Fruit fly (Drosophila melanogaster) whole organism, embryonic: ENCODE data around the gene kek4.
A peak's percentile ranks its signal among the peaks of the same experiment; 100 is the strongest.

Experiments used
- Aef1 ChIP-seq: fragments of 200-800 bp; sonication (Bioruptor generic); IDR thresholded peaks from 3 replicates; pipeline ENCODE4 v1.3.6; 2022; ENCODE audit warnings: missing biosample characterization, missing genetic modification characterization
- CG10147 ChIP-seq: fragments of 200-800 bp; sonication (Bioruptor generic); optimal IDR thresholded peaks from 2 replicates; lab custom pipeline; 2019; ENCODE audit warnings: missing biosample characterization, mild to moderate bottlenecking, missing genetic modification characterization, moderate library complexity
- CG10209 ChIP-seq: fragments of 200-800 bp; sonication (Bioruptor generic); optimal IDR thresholded peaks from 3 replicates; lab custom pipeline; 2017; ENCODE audit warnings: missing biosample characterization, mild to moderate bottlenecking, missing genetic modification characterization, missing genetic modification reagents
- CG10979 ChIP-seq: fragments of 200-800 bp; sonication (Bioruptor generic); optimal IDR thresholded peaks from 2 replicates; lab custom pipeline; 2018; ENCODE audit warnings: missing biosample characterization, mild to moderate bottlenecking, missing genetic modification characterization, moderate library complexity
- CG11093 ChIP-seq: fragments of 200-800 bp; sonication (Bioruptor generic); IDR thresholded peaks from 3 replicates; pipeline ENCODE4 v1.3.6; 2022; ENCODE audit warnings: missing biosample characterization, missing genetic modification characterization
- CG11398 ChIP-seq: fragments of 200-800 bp; sonication (Bioruptor generic); optimal IDR thresholded peaks from 2 replicates; lab custom pipeline; 2016; ENCODE audit warnings: missing biosample characterization, missing genetic modification characterization
- CG11723 ChIP-seq: fragments of 200-800 bp; sonication (Bioruptor generic); optimal IDR thresholded peaks from 2 replicates; lab custom pipeline; 2017; ENCODE audit warnings: missing biosample characterization, mild to moderate bottlenecking, missing genetic modification characterization
- CG12155 ChIP-seq: fragments of 200-800 bp; sonication (Bioruptor generic); optimal IDR thresholded peaks from 3 replicates; lab custom pipeline; 2016; ENCODE audit warnings: missing biosample characterization, missing genetic modification characterization
- CG1792 ChIP-seq: fragments of 200-800 bp; sonication (Bioruptor generic); optimal IDR thresholded peaks from 2 replicates; lab custom pipeline; 2016; ENCODE audit warnings: missing biosample characterization, missing genetic modification characterization
- CG2199 ChIP-seq: fragments of 200-800 bp; sonication (Bioruptor generic); IDR thresholded peaks from 3 replicates; pipeline ENCODE4 v1.3.6; 2022; ENCODE audit warnings: missing biosample characterization, missing genetic modification characterization
- CG3726 ChIP-seq: fragments of 200-800 bp; sonication (Bioruptor generic); IDR thresholded peaks from 3 replicates; pipeline ENCODE4, ENCODE4 v1.3.6; 2022; ENCODE audit warnings: missing biosample characterization, missing genetic modification characterization
- CG4820 ChIP-seq: fragments of 200-800 bp; sonication (Bioruptor generic); optimal IDR thresholded peaks from 3 replicates; lab custom pipeline; 2016; ENCODE audit warnings: missing biosample characterization, missing genetic modification characterization
- CG6689 ChIP-seq: fragments of 200-800 bp; sonication (Bioruptor generic); IDR thresholded peaks from 2 replicates; pipeline ENCODE4 v1.3.6; 2022; ENCODE audit warnings: missing biosample characterization, missing genetic modification characterization
- CG6854 ChIP-seq: fragments of 200-800 bp; sonication (Bioruptor generic); optimal IDR thresholded peaks from 3 replicates; lab custom pipeline; 2017; ENCODE audit warnings: missing biosample characterization, mild to moderate bottlenecking, missing genetic modification characterization
- CG7786 ChIP-seq: fragments of 200-800 bp; sonication (Bioruptor generic); optimal IDR thresholded peaks from 2 replicates; lab custom pipeline; 2016; ENCODE audit warnings: missing biosample characterization, missing genetic modification characterization
- CG8089 ChIP-seq: fragments of 200-800 bp; sonication (Bioruptor generic); optimal IDR thresholded peaks from 3 replicates; lab custom pipeline; 2016; ENCODE audit warnings: missing biosample characterization, missing genetic modification characterization
- CG8388 ChIP-seq: fragments of 200-800 bp; sonication (Bioruptor generic); optimal IDR thresholded peaks from 2 replicates; lab custom pipeline; 2019; ENCODE audit warnings: missing biosample characterization, mild to moderate bottlenecking, missing genetic modification characterization, moderate library complexity
- Dip2 ChIP-seq: fragments of 200-800 bp; sonication (Bioruptor generic); IDR thresholded peaks from 2 replicates; pipeline ENCODE4 v1.3.6; 2022; ENCODE audit warnings: missing biosample characterization, missing genetic modification characterization
- Dll ChIP-seq: fragments of 200-800 bp; sonication (Bioruptor generic); IDR thresholded peaks from 4 replicates; pipeline ENCODE4 v1.3.6; 2022; ENCODE audit warnings: missing biosample characterization, missing genetic modification characterization; ENCODE audit not compliant: partially characterized antibody
- Dp ChIP-seq: fragments of 200-800 bp; sonication (Bioruptor generic); optimal IDR thresholded peaks from 2 replicates; lab custom pipeline; 2018; ENCODE audit warnings: missing biosample characterization, mild to moderate bottlenecking, missing genetic modification characterization, moderate library complexity
- ERR ChIP-seq: fragments of 200-800 bp; sonication (Bioruptor generic); optimal IDR thresholded peaks from 2 replicates; lab custom pipeline; 2016; ENCODE audit warnings: missing biosample characterization, missing genetic modification characterization
- Jarid2 ChIP-seq: fragments of 200-800 bp; sonication (Bioruptor generic); optimal IDR thresholded peaks from 3 replicates; lab custom pipeline; 2017; ENCODE audit warnings: mild to moderate bottlenecking, missing biosample characterization, missing genetic modification reagents, missing genetic modification characterization
- Med ChIP-seq: fragments of 200-800 bp; sonication (Bioruptor generic); peaks from one replicate; lab custom pipeline; 2016; ENCODE audit warnings: missing biosample characterization, missing genetic modification characterization, mild to moderate bottlenecking, inconsistent platforms, moderate library complexity
- Mrtf ChIP-seq: fragments of 200-800 bp; sonication (Bioruptor generic); IDR thresholded peaks from 3 replicates; pipeline ENCODE4 v1.3.6; 2022; ENCODE audit warnings: missing biosample characterization, missing genetic modification characterization
- NC2β ChIP-seq: fragments of 200-800 bp; sonication (Bioruptor generic); optimal IDR thresholded peaks from 2 replicates; lab custom pipeline; 2016; ENCODE audit warnings: missing biosample characterization, missing genetic modification characterization
- Optix ChIP-seq: fragments of 200-800 bp; sonication (Bioruptor generic); IDR thresholded peaks from 3 replicates; pipeline ENCODE4 v1.3.6; 2022; ENCODE audit warnings: missing biosample characterization, missing genetic modification characterization
- Spps ChIP-seq: fragments of 200-800 bp; sonication (Bioruptor generic); optimal IDR thresholded peaks from 2 replicates; lab custom pipeline; 2018; ENCODE audit warnings: missing biosample characterization, mild to moderate bottlenecking, missing genetic modification characterization
- TFAM ChIP-seq: fragments of 200-800 bp; sonication (Bioruptor generic); optimal IDR thresholded peaks from 2 replicates; lab custom pipeline; 2017; ENCODE audit warnings: missing biosample characterization, missing genetic modification characterization, inconsistent platforms
- ac ChIP-seq: fragments of 200-800 bp; sonication (Bioruptor generic); optimal IDR thresholded peaks from 3 replicates; lab custom pipeline; 2017; ENCODE audit warnings: missing biosample characterization, mild to moderate bottlenecking, missing genetic modification characterization
- ara ChIP-seq: fragments of 200-800 bp; sonication (Bioruptor generic); IDR thresholded peaks from 2 replicates; pipeline ENCODE4 v1.3.6; 2022; ENCODE audit warnings: missing biosample characterization, missing genetic modification characterization
- az2 ChIP-seq: fragments of 200-800 bp; sonication (Bioruptor generic); optimal IDR thresholded peaks from 3 replicates; lab custom pipeline; 2016; ENCODE audit warnings: missing biosample characterization, missing genetic modification characterization
- br ChIP-seq: fragments of >200 bp; optimal IDR thresholded peaks from 2 replicates; lab custom pipeline; 2017
- ci ChIP-seq: fragments of 200-800 bp; sonication (Bioruptor generic); IDR thresholded peaks from 3 replicates; pipeline ENCODE4 v1.3.6; 2022; ENCODE audit warnings: missing biosample characterization, missing genetic modification characterization
- dati ChIP-seq: fragments of 200-800 bp; sonication (Bioruptor generic); IDR thresholded peaks from 2 replicates; pipeline ENCODE4 v1.3.6; 2022; ENCODE audit warnings: missing biosample characterization, missing genetic modification characterization
- eve ChIP-seq, 2 experiments: fragments of >200 bp; optimal IDR thresholded peaks; 2 replicates each; lab custom pipeline; 2017; ENCODE audit warnings: missing biosample characterization in 2 of 2, missing genetic modification characterization in 2 of 2
- fd64A ChIP-seq: fragments of 200-800 bp; sonication (Bioruptor generic); optimal IDR thresholded peaks from 3 replicates; lab custom pipeline; 2018; ENCODE audit warnings: missing biosample characterization, mild to moderate bottlenecking, missing genetic modification characterization
- gce ChIP-seq: fragments of 200-800 bp; sonication (Bioruptor generic); IDR thresholded peaks from 3 replicates; pipeline ENCODE4 v1.3.6; 2022; ENCODE audit warnings: missing biosample characterization, missing genetic modification characterization
- gt ChIP-seq: fragments of 200-800 bp; sonication (Bioruptor generic); IDR thresholded peaks from 2 replicates; pipeline ENCODE4 v1.3.6; 2022; ENCODE audit warnings: missing biosample characterization, missing genetic modification characterization
- ham ChIP-seq: fragments of 200-800 bp; sonication (Bioruptor generic); IDR thresholded peaks from 2 replicates; pipeline ENCODE4 v1.3.6; 2022; ENCODE audit warnings: missing biosample characterization, missing genetic modification characterization
- jing ChIP-seq: fragments of 200-800 bp; sonication (Bioruptor generic); optimal IDR thresholded peaks from 2 replicates; lab custom pipeline; 2018; ENCODE audit warnings: missing biosample characterization, mild to moderate bottlenecking, missing genetic modification characterization
- kah ChIP-seq: fragments of 200-800 bp; sonication (Bioruptor generic); optimal IDR thresholded peaks from 2 replicates; lab custom pipeline; 2018; ENCODE audit warnings: missing biosample characterization, mild to moderate bottlenecking, missing genetic modification characterization
- klu ChIP-seq: fragments of 200-800 bp; sonication (Bioruptor generic); IDR thresholded peaks from 2 replicates; pipeline ENCODE4 v1.3.6; 2022; ENCODE audit warnings: missing biosample characterization, missing genetic modification characterization
- lab ChIP-seq: fragments of 200-800 bp; sonication (Bioruptor generic); optimal IDR thresholded peaks from 3 replicates; lab custom pipeline; 2017; ENCODE audit warnings: missing biosample characterization, missing genetic modification characterization, mild to moderate bottlenecking, moderate library complexity, missing genetic modification reagents
- peb ChIP-seq: fragments of 200-800 bp; sonication (Bioruptor generic); IDR thresholded peaks from 2 replicates; pipeline ENCODE4 v1.3.6; 2022; ENCODE audit warnings: missing biosample characterization, missing genetic modification characterization
- pnt ChIP-seq: fragments of 200-800 bp; sonication (Bioruptor generic); optimal IDR thresholded peaks from 3 replicates; lab custom pipeline; 2016; ENCODE audit warnings: missing biosample characterization, missing genetic modification characterization
- ranshi ChIP-seq: fragments of 200-800 bp; sonication (Bioruptor generic); IDR thresholded peaks from 2 replicates; pipeline ENCODE4 v1.3.6; 2022; ENCODE audit warnings: missing biosample characterization, missing genetic modification characterization
- ro ChIP-seq: fragments of 200-800 bp; sonication (Bioruptor generic); IDR thresholded peaks from 2 replicates; pipeline ENCODE4 v1.3.6; 2022; ENCODE audit warnings: missing biosample characterization, missing genetic modification characterization
- salm ChIP-seq: fragments of 200-800 bp; sonication (Bioruptor generic); optimal IDR thresholded peaks from 2 replicates; lab custom pipeline; 2018; ENCODE audit warnings: missing biosample characterization, mild to moderate bottlenecking, missing genetic modification characterization
- slp2 ChIP-seq: fragments of 200-800 bp; sonication (Bioruptor generic); optimal IDR thresholded peaks from 2 replicates; lab custom pipeline; 2016; ENCODE audit warnings: missing biosample characterization, missing genetic modification characterization
- sqz ChIP-seq: fragments of 200-800 bp; sonication (Bioruptor generic); optimal IDR thresholded peaks from 3 replicates; lab custom pipeline; 2018; ENCODE audit warnings: missing biosample characterization, mild to moderate bottlenecking, missing genetic modification characterization
- trh ChIP-seq: fragments of 200-800 bp; sonication (Bioruptor generic); optimal IDR thresholded peaks from 2 replicates; lab custom pipeline; 2016; ENCODE audit warnings: missing biosample characterization, missing genetic modification characterization
- vnd ChIP-seq: fragments of 200-800 bp; sonication (Bioruptor generic); IDR thresholded peaks from 3 replicates; pipeline ENCODE4 v1.3.6; 2022; ENCODE audit warnings: missing biosample characterization, missing genetic modification characterization; ENCODE audit not compliant: partially characterized antibody

The kek4 gene

dm6 chr2L:13219281-13220092 is 4.3 kb upstream of the kek4 start, which contains the start of the genes CG9426 and mRF1 (continued):
- no peak for TF ChIP-seq CG10209
- TF ChIP-seq sqz (GFP tag; lab: Kevin White, UChicago), result no peak
- no peak for TF ChIP-seq CG10147 (GFP tag; lab: Kevin White, UChicago)
- TF ChIP-seq Mrtf, result no peak
- TF ChIP-seq CG1792 (GFP tag; lab: Kevin White, UChicago), result no peak
- TF ChIP-seq Med (GFP tag; lab: Kevin White, UChicago), result peak; percentile 91
- TF ChIP-seq CG7786 (GFP tag; lab: Kevin White, UChicago), result no peak
- no peak for TF ChIP-seq CG6689 (GFP tag; lab: Robert Waterston, UW)
- no peak for TF ChIP-seq ci
- peak; percentile 94 for TF ChIP-seq Dll (GFP tag; lab: Robert Waterston, UW)
- no peak for TF ChIP-seq peb (GFP tag; lab: Robert Waterston, UW)
- no peak for TF ChIP-seq br (lab: Kevin White, UChicago)
- TF ChIP-seq fd64A (GFP tag; lab: Kevin White, UChicago), result no peak
- no peak for TF ChIP-seq kah (GFP tag; lab: Kevin White, UChicago)
- no peak for TF ChIP-seq ranshi (GFP tag; lab: Robert Waterston, UW)
- TF ChIP-seq CG4820, result no peak
- no peak for TF ChIP-seq CG3726 (GFP tag; lab: Robert Waterston, UW)
- TF ChIP-seq CG12155 (GFP tag; lab: Kevin White, UChicago), result peak; percentile 17
- TF ChIP-seq Jarid2 (GFP tag; lab: Kevin White, UChicago), result peak; percentile 7
- TF ChIP-seq ac (GFP tag; lab: Kevin White, UChicago), result no peak
- TF ChIP-seq klu (GFP tag; lab: Robert Waterston, UW), result no peak
- no peak for TF ChIP-seq Optix (GFP tag; lab: Robert Waterston, UW)
- peak; percentile 32; the same call in 1 of the 3 replicates for TF ChIP-seq Aef1 (GFP tag; lab: Robert Waterston, UW)
- TF ChIP-seq TFAM (GFP tag; lab: Kevin White, UChicago), result no peak
- no peak for TF ChIP-seq pnt (GFP tag; lab: Kevin White, UChicago)
- TF ChIP-seq vnd (GFP tag; lab: Robert Waterston, UW), result peak; percentile 95
- no peak for TF ChIP-seq slp2 (GFP tag; lab: Kevin White, UChicago)
- no peak for TF ChIP-seq az2 (GFP tag; lab: Kevin White, UChicago)
- no peak for TF ChIP-seq ro (GFP tag; lab: Robert Waterston, UW)
- TF ChIP-seq jing (GFP tag; lab: Kevin White, UChicago), result no peak
- TF ChIP-seq gt, result no peak
- peak; percentile 13 for TF ChIP-seq CG10979 (tag; lab: Kevin White, UChicago)
- peak; percentile 24 for TF ChIP-seq Dp
- TF ChIP-seq lab (GFP tag; lab: Kevin White, UChicago), result no peak
- peak; percentile 1 for TF ChIP-seq NC2β (GFP tag; lab: Kevin White, UChicago)
- no peak for TF ChIP-seq CG8388 (GFP tag; lab: Kevin White, UChicago)
- TF ChIP-seq ERR (GFP tag; lab: Kevin White, UChicago), result peak; percentile 27
- no peak for TF ChIP-seq CG11093 (GFP tag; lab: Robert Waterston, UW)
- TF ChIP-seq ara (GFP tag; lab: Robert Waterston, UW), result no peak
- no peak for TF ChIP-seq Spps (tag; lab: Kevin White, UChicago)
- TF ChIP-seq ham, result no peak
- TF ChIP-seq trh (GFP tag; lab: Kevin White, UChicago), result no peak
- TF ChIP-seq CG11398 (GFP tag; lab: Kevin White, UChicago), result no peak
- no peak for TF ChIP-seq eve (GFP tag; optimal IDR thresholded peaks at IDR 0.05; lab: Kevin White, UChicago)
- TF ChIP-seq Dip2, result no peak
- TF ChIP-seq CG2199 (GFP tag; lab: Robert Waterston, UW), result no peak
- TF ChIP-seq CG11723 (GFP tag; lab: Kevin White, UChicago), result no peak
- TF ChIP-seq gce, result no peak
- TF ChIP-seq CG6854, result no peak
- TF ChIP-seq CG8089 (GFP tag; lab: Kevin White, UChicago), result no peak
- no peak for TF ChIP-seq dati
- TF ChIP-seq salm (tag; lab: Kevin White, UChicago), result no peak
